Fruit fly (Drosophila melanogaster) ovary, adult (tissue): Measurements from ENCODE around the gene Sfp24Bd.

Source experiments
- CG17801 ChIP-seq: fragments of 200-800 bp; optimal IDR thresholded peaks from 2 replicates; lab custom pipeline; 2019; ENCODE audit warnings: missing biosample characterization, mild to moderate bottlenecking, missing genetic modification characterization, moderate library complexity; ENCODE audit not compliant: partially characterized antibody

The Sfp24Bd gene

dm6 chr2L:3654956-3655618, 13.8 kb downstream of the Sfp24Bd start:
- no peak for TF ChIP-seq CG17801

- no peak for TF ChIP-seq CG17801
Observed at dm6 chr2L:3648173-3648972, 20.6 kb downstream of the Sfp24Bd start.

dm6 chr2L:3647521-3648172, 21.3 kb downstream of the Sfp24Bd start:
- TF ChIP-seq CG17801, result peak; percentile 14

- no peak for TF ChIP-seq CG17801
Observed at dm6 chr2L:3646041-3646440, 22.9 kb downstream of the Sfp24Bd start.

DNA sequence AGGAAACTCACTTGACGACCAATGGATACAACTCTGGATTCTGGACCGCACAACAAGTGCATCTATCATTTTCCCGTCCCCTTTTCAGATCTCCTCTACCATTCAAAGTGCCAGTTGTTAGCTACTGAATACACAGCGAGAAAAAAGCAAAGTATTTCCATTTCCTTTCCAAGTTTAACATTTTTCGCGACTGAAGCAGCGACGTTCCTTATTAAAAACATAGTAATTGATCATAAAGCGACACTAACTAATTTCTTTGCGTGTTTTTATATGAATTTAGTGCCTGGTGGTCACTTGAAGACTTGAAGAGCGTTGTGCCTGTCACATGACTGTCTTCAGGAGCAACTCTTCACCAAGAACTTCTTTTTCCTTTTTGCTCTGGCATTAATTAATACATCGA, 23.6 kb downstream of the Sfp24Bd start:
- no peak for TF ChIP-seq CG17801

DNA sequence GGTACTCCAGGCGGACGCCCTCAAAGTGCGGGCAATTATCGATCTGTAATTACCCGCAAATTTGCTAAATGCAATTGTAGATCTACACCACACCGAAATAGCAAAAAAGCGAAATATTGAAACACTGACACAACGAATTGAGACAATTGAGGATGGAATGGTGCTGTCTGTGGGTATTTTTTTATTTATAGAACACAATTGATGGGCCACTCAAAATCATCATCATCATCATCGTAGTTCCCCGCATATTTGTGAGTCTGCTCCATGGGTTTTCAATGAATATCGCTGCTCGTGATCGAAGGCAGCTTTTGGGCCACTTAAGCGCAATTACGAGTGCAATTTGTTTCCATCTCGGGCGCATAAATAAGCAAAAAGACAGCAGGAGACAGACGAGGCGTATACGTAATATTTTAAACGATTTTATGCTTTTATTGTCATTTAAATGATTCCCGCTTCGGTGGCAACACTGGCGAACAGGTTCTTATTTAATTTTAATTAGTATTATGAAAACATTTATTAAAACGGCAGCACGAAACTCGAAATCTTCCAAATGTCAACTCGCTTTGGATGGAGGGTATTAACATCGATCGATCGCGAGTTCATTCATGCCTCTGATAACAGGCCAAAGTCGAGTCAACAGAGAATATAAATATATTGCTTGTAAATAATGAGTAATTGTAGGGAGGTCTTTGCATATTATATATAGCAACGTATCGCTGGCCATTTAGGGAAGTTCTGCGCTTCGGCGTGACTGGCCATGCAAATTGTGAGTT, 26.6 kb downstream of the Sfp24Bd start:
- TF ChIP-seq CG17801, result no peak

DNA sequence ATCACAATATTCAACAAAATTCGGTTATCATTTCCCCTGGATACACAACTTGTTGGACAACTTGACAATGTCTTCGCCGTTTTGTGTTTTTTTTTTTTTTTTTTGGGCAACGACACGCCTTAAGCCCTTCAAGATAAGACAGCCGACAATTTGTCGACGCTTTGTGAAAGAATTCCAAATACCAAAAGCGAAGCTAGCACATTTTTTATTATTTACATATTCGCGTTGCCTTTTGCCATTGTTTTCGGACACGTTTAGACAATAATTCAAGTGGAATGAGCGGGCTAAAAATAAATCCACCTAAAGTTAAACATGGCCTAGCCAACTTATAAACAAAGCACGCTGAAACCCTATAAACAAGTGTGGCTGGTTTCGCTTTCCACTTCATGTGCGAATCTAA, 28.0 kb downstream of the Sfp24Bd start:
- TF ChIP-seq CG17801, result no peak

DNA sequence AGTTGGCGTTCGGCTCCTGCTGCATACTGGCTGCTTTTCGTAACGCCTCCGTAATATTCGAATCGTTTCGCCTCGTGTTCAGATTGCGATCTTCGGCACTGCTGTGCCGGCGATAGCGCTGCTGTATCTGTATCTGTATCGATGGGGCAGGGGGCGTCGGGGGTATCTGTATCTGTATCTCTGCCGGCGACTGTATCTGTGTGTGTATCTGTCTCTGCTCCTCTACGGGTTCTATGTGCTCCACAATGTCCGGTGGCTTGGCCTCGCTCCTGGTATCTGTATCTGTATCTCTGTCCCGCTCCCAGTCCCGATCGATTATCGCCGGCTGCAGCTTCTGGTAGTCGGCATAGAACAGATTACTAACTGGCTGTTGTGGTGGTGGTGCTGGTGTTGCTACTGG, 29.0 kb downstream of the Sfp24Bd start:
- TF ChIP-seq CG17801, result no peak

DNA sequence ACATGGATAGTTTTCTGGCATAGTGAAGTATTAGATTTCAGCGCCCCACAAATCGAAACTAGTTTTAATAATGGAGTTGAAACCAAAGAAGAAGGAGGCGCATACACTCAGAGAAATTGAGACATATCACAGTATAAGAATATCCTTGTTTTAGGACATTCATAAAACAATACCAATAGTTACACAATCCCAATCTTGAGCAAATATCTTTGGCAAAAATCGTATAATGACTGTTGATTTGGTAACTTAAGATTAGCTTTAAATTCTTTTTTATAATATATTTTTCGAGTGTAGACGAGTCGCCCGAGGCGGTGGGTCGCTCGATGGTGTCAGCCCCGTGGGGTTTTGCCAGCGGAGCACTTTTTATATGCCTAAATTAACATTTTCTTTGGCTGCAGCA, 33.5 kb downstream of the Sfp24Bd start:
- no peak for TF ChIP-seq CG17801

DNA sequence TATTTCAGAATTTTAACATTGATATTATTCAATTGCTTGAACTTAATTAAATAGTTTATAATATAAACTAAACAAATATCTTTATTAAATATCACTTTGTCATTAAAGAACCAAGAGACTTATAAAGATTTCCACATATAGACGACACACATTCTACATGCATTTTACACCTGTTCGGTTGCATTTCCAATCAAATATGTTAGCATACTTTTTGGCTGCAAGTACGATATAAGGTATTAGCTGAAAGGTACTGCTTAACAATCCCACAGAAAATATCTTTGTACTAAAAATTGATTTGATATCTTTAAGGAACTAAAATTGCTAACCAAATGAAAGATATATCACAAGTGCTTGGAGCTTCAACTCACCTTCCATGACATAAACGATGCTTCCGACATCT, 35.1 kb downstream of the Sfp24Bd start:
- no peak for TF ChIP-seq CG17801

- TF ChIP-seq CG17801, result peak; percentile 92
Observed at dm6 chr2L:3632047-3632880, 36.7 kb downstream of the Sfp24Bd start.

DNA sequence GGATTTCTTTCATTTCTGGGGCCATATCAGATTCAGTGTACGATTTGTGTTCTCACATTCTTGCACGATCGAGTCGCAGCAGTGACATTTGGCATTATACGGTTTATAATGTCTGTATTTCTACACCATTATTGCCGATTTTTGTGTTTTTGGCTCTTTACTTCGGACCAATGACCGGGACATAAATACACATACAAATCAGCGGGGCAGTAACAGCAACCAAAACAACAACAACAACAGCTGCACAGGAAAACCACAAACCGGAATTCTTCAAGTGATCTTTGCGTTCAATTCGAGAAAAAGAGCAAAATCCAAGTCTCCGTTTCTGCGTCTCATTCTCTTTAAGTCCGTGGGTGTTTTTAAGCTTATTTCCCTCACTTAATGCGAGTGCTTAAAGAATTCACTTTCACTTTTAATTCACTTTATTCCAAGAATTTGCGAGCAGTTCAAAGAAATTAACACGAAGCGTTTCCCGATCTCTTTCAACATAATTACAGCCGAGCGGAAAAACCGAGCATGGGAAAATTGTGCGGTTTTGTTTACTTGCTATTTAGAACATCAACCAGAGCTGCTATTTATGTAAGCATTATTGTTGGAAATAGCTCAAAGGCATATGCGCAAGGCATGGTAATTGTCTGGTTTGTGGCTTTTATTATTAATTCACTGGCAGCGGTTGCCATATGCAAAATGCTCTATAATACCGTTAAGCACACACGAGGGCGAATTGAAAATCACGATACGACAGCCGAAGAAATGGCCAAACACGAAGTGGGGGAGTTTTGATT, 37.5 kb downstream of the Sfp24Bd start:
- TF ChIP-seq CG17801, result no peak

- no peak for TF ChIP-seq CG17801
Observed at dm6 chr2L:3630763-3631162, 38.2 kb downstream of the Sfp24Bd start.

- no peak for TF ChIP-seq CG17801
Observed at dm6 chr2L:3629466-3629865, 39.5 kb downstream of the Sfp24Bd start.

DNA sequence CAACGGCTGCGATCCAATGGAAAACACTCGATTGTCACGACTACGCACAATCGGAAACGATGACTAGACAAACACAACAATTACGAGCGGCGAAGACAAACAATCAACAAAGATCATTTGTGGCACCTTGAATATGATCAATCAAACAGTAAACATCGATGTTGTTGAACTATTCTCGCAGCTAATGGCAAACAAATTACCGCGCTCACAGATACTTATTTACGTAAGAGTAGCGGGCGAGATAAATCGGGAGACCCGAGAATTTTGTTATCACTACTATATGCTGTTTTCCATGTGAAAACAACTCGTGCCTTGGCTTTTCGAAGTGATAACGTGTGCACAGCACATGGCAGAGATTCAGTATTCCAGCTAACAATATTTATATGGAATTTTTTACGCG, 40.1 kb downstream of the Sfp24Bd start:
- no peak for TF ChIP-seq CG17801
